Worm (Caenorhabditis elegans) whole organism, late embryonic: ENCODE data around the gene Y57G11C.14.
A peak's percentile ranks its signal among the peaks of the same experiment; 100 is the strongest.

Experiments
- C38D4.7 ChIP-seq: fragments of 200-800 bp; sonication (Bioruptor generic); optimal IDR thresholded peaks from 2 replicates; lab custom pipeline; 2018; ENCODE audit warnings: mild to moderate bottlenecking, missing genetic modification characterization, moderate library complexity, missing compliant biosample characterization
- ama-1 ChIP-seq: fragments of 150-350 bp; optimal IDR thresholded peaks from 2 replicates; lab custom pipeline; 2014
- ceh-14 ChIP-seq: sonication (generic microtip); optimal IDR thresholded peaks from 2 replicates; lab custom pipeline; 2016; ENCODE audit warnings: missing genotype, missing genetic modification characterization, missing compliant biosample characterization
- ceh-18 ChIP-seq: sonication (generic microtip); optimal IDR thresholded peaks from 2 replicates; lab custom pipeline; 2016; ENCODE audit warnings: missing genetic modification characterization, missing compliant biosample characterization
- ceh-19 ChIP-seq: fragments of 200-800 bp; sonication (Bioruptor generic); optimal IDR thresholded peaks from 2 replicates; lab custom pipeline; 2018; ENCODE audit warnings: mild to moderate bottlenecking, missing genetic modification characterization, missing compliant biosample characterization
- ceh-30 ChIP-seq: fragments of 150-350 bp; optimal IDR thresholded peaks from 2 replicates; lab custom pipeline; 2014; ENCODE audit warnings: missing biosample characterization, missing genetic modification characterization
- ceh-31 ChIP-seq: sonication (generic microtip); optimal IDR thresholded peaks from 2 replicates; lab custom pipeline; 2016; ENCODE audit warnings: missing genetic modification characterization, missing compliant biosample characterization
- ceh-34 ChIP-seq: sonication (generic microtip); optimal IDR thresholded peaks from 2 replicates; lab custom pipeline; 2016; ENCODE audit warnings: mild to moderate bottlenecking, missing genetic modification characterization, missing compliant biosample characterization
- ceh-48 ChIP-seq: sonication (generic microtip); optimal IDR thresholded peaks from 2 replicates; lab custom pipeline; 2016; ENCODE audit warnings: missing genetic modification characterization, inconsistent platforms, missing compliant biosample characterization
- ceh-6 ChIP-seq: fragments of 200-800 bp; sonication (Bioruptor generic); optimal IDR thresholded peaks from 2 replicates; lab custom pipeline; 2018; ENCODE audit warnings: mild to moderate bottlenecking, missing genetic modification characterization, missing compliant biosample characterization
- elt-2 ChIP-seq: sonication (generic microtip); optimal IDR thresholded peaks from 2 replicates; lab custom pipeline; 2016; ENCODE audit warnings: missing genetic modification reagents, missing genetic modification characterization, missing compliant biosample characterization
- ets-4 ChIP-seq: sonication (generic microtip); optimal IDR thresholded peaks from 2 replicates; lab custom pipeline; 2016; ENCODE audit warnings: missing genetic modification characterization, missing compliant biosample characterization
- eyg-1 ChIP-seq: sonication (generic microtip); optimal IDR thresholded peaks from 2 replicates; lab custom pipeline; 2016; ENCODE audit warnings: missing genotype, missing genetic modification characterization, missing compliant biosample characterization
- fkh-10 ChIP-seq: fragments of 150-350 bp; optimal IDR thresholded peaks from 2 replicates; lab custom pipeline; 2014; ENCODE audit warnings: missing biosample characterization, missing genetic modification reagents, missing genetic modification characterization
- fkh-6 ChIP-seq: sonication (generic microtip); optimal IDR thresholded peaks from 2 replicates; lab custom pipeline; 2016; ENCODE audit warnings: missing genetic modification characterization, missing compliant biosample characterization
- hlh-30 ChIP-seq: sonication (generic microtip); optimal IDR thresholded peaks from 2 replicates; lab custom pipeline; 2017; ENCODE audit warnings: antibody characterized with exemption, missing genetic modification characterization, missing compliant biosample characterization; ENCODE audit not compliant: insufficient read depth
- lim-6 ChIP-seq: sonication (generic microtip); optimal IDR thresholded peaks from 2 replicates; lab custom pipeline; 2016; ENCODE audit warnings: missing genetic modification characterization, missing compliant biosample characterization
- mec-3 ChIP-seq: sonication (generic microtip); optimal IDR thresholded peaks from 2 replicates; lab custom pipeline; 2016; ENCODE audit warnings: borderline replicate concordance, missing genetic modification characterization, missing compliant biosample characterization
- nfya-1 ChIP-seq: sonication (generic microtip); optimal IDR thresholded peaks from 2 replicates; lab custom pipeline; 2017; ENCODE audit warnings: missing genetic modification characterization, mild to moderate bottlenecking, missing compliant biosample characterization, antibody characterized with exemption, moderate library complexity
- nhr-232 ChIP-seq: sonication (generic microtip); optimal IDR thresholded peaks from 2 replicates; lab custom pipeline; 2016; ENCODE audit warnings: missing genetic modification characterization, missing compliant biosample characterization
- odd-2 ChIP-seq: sonication (generic microtip); optimal IDR thresholded peaks from 2 replicates; lab custom pipeline; 2017; ENCODE audit warnings: antibody characterized with exemption, mild to moderate bottlenecking, missing genetic modification characterization, missing compliant biosample characterization
- pag-3 ChIP-seq: sonication (generic microtip); optimal IDR thresholded peaks from 2 replicates; lab custom pipeline; 2016; ENCODE audit warnings: missing compliant biosample characterization, missing genetic modification characterization, borderline replicate concordance
- pha-2 ChIP-seq: sonication (generic microtip); optimal IDR thresholded peaks from 2 replicates; lab custom pipeline; 2017; ENCODE audit warnings: mild to moderate bottlenecking, missing genetic modification characterization, missing compliant biosample characterization
- pros-1 ChIP-seq: fragments of 150-350 bp; optimal IDR thresholded peaks from 2 replicates; lab custom pipeline; 2014; ENCODE audit warnings: missing biosample characterization, missing genetic modification reagents, missing genetic modification characterization
- ref-2 ChIP-seq: sonication (generic microtip); optimal IDR thresholded peaks from 2 replicates; lab custom pipeline; 2016; ENCODE audit warnings: missing genetic modification characterization, missing compliant biosample characterization
- rnt-1 ChIP-seq: sonication (generic microtip); optimal IDR thresholded peaks from 2 replicates; lab custom pipeline; 2016; ENCODE audit warnings: missing genetic modification characterization, missing compliant biosample characterization
- syd-9 ChIP-seq: sonication (generic microtip); optimal IDR thresholded peaks from 2 replicates; lab custom pipeline; 2016; ENCODE audit warnings: mild to moderate bottlenecking, missing genetic modification characterization, moderate library complexity, missing compliant biosample characterization
- tbx-2 ChIP-seq: sonication (generic microtip); optimal IDR thresholded peaks from 2 replicates; lab custom pipeline; 2016; ENCODE audit warnings: missing genetic modification characterization, missing compliant biosample characterization
- tbx-7 ChIP-seq: sonication (generic microtip); optimal IDR thresholded peaks from 2 replicates; lab custom pipeline; 2016; ENCODE audit warnings: missing genotype, missing genetic modification characterization, missing compliant biosample characterization
- unc-42 ChIP-seq: sonication (generic microtip); optimal IDR thresholded peaks from 2 replicates; lab custom pipeline; 2016; ENCODE audit warnings: missing genotype, missing genetic modification characterization, missing compliant biosample characterization
- unc-55 ChIP-seq: sonication (generic microtip); optimal IDR thresholded peaks from 2 replicates; lab custom pipeline; 2017; ENCODE audit warnings: missing biosample characterization, missing genetic modification reagents, missing genetic modification characterization

The Y57G11C.14 gene

ce11 chrIV:14786374-14787136 lies 12.6 kb upstream of the Y57G11C.14 start, which contains the start of gene melo-1:
Gene melo-1, plus strand, starts transcription at chrIV:14787031.
- TF ChIP-seq nfya-1 (tag; lab: Kevin White, UChicago) (peak; percentile 60), unc-42 (tag; lab: Kevin White, UChicago) (peak; percentile 51), eyg-1 (tag; lab: Kevin White, UChicago) (no peak), ceh-19 (GFP tag; lab: Kevin White, UChicago) (peak; percentile 11), unc-55 (GFP tag; lab: Kevin White, UChicago) (peak; percentile 42)

- TF ChIP-seq nhr-232 (no peak), ama-1 (lab: Kevin White, UChicago) (peak; percentile 13), fkh-6 (tag; lab: Kevin White, UChicago) (no peak)
Measured at ce11 chrIV:14790579-14790978, 8.5 kb upstream of the Y57G11C.14 start.

ce11 chrIV:14792602-14793232 lies 6.4 kb upstream of the Y57G11C.14 start, which contains the start of gene gdi-1:
Gene gdi-1, minus strand, starts transcription at chrIV:14792887.
- TF ChIP-seq nhr-232: no peak
- TF ChIP-seq tbx-2 (tag; lab: Kevin White, UChicago): no peak

- TF ChIP-seq nfya-1 (tag; lab: Kevin White, UChicago): peak; percentile 75
- TF ChIP-seq ceh-30 (tag; lab: Kevin White, UChicago): no peak
- TF ChIP-seq eyg-1 (tag; lab: Kevin White, UChicago): no peak
- TF ChIP-seq ceh-34 (tag; lab: Kevin White, UChicago): peak; percentile 74
- peak; percentile 51 for TF ChIP-seq ets-4 (tag; lab: Kevin White, UChicago)
- TF ChIP-seq fkh-10: peak; percentile 34
- peak; percentile 50 for TF ChIP-seq ceh-19 (GFP tag; lab: Kevin White, UChicago)
- TF ChIP-seq unc-42 (tag; lab: Kevin White, UChicago): no peak
- peak; percentile 59 for TF ChIP-seq ref-2
- TF ChIP-seq ceh-18: peak; percentile 30
- TF ChIP-seq rnt-1 (tag; lab: Kevin White, UChicago): peak; percentile 61
- no peak for TF ChIP-seq elt-2 (tag; lab: Kevin White, UChicago)
- no peak for TF ChIP-seq odd-2 (tag; lab: Kevin White, UChicago)
- peak; percentile 13 for TF ChIP-seq syd-9 (tag; lab: Kevin White, UChicago)
- peak; percentile 21 for TF ChIP-seq hlh-30 (tag; lab: Kevin White, UChicago)
- TF ChIP-seq ceh-14: peak; percentile 7
- TF ChIP-seq ceh-48: peak; percentile 94
- TF ChIP-seq pha-2 (tag; lab: Kevin White, UChicago): peak; percentile 27
- TF ChIP-seq ceh-6 (GFP tag; lab: Kevin White, UChicago): peak; percentile 27
- TF ChIP-seq mec-3 (tag; lab: Kevin White, UChicago): no peak
- TF ChIP-seq pros-1 (tag; lab: Kevin White, UChicago): peak; percentile 2
- peak; percentile 36 for TF ChIP-seq tbx-2 (tag; lab: Kevin White, UChicago)
- TF ChIP-seq pag-3 (tag; lab: Kevin White, UChicago): no peak
- no peak for TF ChIP-seq tbx-7 (tag; lab: Kevin White, UChicago)
- peak; percentile 63 for TF ChIP-seq ceh-31 (tag; lab: Kevin White, UChicago)
- TF ChIP-seq lim-6 (tag; lab: Kevin White, UChicago): no peak
- TF ChIP-seq C38D4.7 (GFP tag; lab: Kevin White, UChicago): peak; percentile 1
- TF ChIP-seq, all 69 proteins: peak for 18
Measured at ce11 chrIV:14793900-14794624, 5.0 kb upstream of the Y57G11C.14 start.
